Fruit fly (Drosophila melanogaster) S2 (cell line): Measurements from ENCODE around the gene CG31800.

Experiments
- CG8478 ChIP-seq: fragments of >200 bp; optimal IDR thresholded peaks from 2 replicates; lab custom pipeline; 2018
- CTCF ChIP-seq, 2 experiments: fragments of >200 bp; optimal IDR thresholded peaks; 2 replicates each; lab custom pipeline; 2018

- TF ChIP-seq CG8478 (lab: Kevin White, UChicago) (no peak), CTCF (optimal IDR thresholded peaks at IDR 0.05; lab: Kevin White, UChicago) (no peak)
Observed at dm6 chr2L:19063090-19063692, 28.8 kb upstream of the CG31800 start, which contains the start of gene Dus4.
